Fruit fly (Drosophila melanogaster) whole organism, adult: ENCODE data around the gene Pdf.

ENCODE experiments used
- CG12768 ChIP-seq: fragments of 200-800 bp; sonication (Bioruptor generic); optimal IDR thresholded peaks from 2 replicates; lab custom pipeline; 2017; ENCODE audit warnings: missing biosample characterization, missing genetic modification characterization, mild to moderate bottlenecking, moderate library complexity, missing genetic modification reagents
- bab1 ChIP-seq: fragments of 200-800 bp; sonication (Bioruptor generic); optimal IDR thresholded peaks from 3 replicates; lab custom pipeline; 2019; ENCODE audit warnings: missing biosample characterization, mild to moderate bottlenecking, missing genetic modification characterization, moderate library complexity

DNA sequence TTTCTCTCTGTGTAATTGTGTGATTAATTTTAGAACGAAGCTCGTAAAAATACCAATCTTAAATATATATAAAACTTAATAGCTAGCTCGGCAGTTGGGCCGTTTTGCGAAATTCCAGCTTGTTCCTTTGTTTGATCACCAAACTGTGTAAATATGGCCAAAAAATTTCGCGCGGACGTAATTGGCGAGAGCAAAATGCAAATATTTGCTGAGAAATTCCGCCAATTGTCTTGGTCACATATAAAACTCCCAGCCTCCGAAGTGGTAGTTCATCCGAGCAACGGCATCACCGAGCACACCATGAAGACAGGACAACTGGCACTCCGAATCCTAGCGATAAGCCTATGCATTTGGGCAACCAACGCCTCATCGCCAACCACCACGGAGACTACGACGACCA lies 636 bp upstream of the Pdf start, which contains the start of gene CG14237:
- TF ChIP-seq CG12768 (no peak), bab1 (GFP tag; lab: Kevin White, UChicago) (no peak)
